Fruit fly (Drosophila melanogaster): Measurements from ENCODE around the gene mura.

Gene mura

dm6 chr3R:9492100-9492499 is 59.5 kb downstream of the mura start:
- no peak for TF ChIP-seq CG8478 (optimal IDR thresholded peaks at IDR 0.05)
- TF ChIP-seq psq (optimal IDR thresholded peaks at IDR 0.05), result no peak
- TF ChIP-seq usp (GFP tag; optimal IDR thresholded peaks at IDR 0.05), result no peak
- TF ChIP-seq pan (optimal IDR thresholded peaks at IDR 0.05), result no peak
- no peak for TF ChIP-seq Dll (optimal IDR thresholded peaks at IDR 0.05)
- TF ChIP-seq EcR (GFP tag; optimal IDR thresholded peaks at IDR 0.05), result no peak

dm6 chr3R:9491065-9491567 is 60.5 kb downstream of the mura start:
- TF ChIP-seq EcR (GFP tag; optimal IDR thresholded peaks at IDR 0.05), result no peak
- no peak for TF ChIP-seq usp (GFP tag; optimal IDR thresholded peaks at IDR 0.05)

- TF ChIP-seq Dll (optimal IDR thresholded peaks at IDR 0.05) (no peak), pan (optimal IDR thresholded peaks at IDR 0.05) (no peak), usp (GFP tag; optimal IDR thresholded peaks at IDR 0.05) (no peak), EcR (GFP tag; optimal IDR thresholded peaks at IDR 0.05) (no peak), psq (optimal IDR thresholded peaks at IDR 0.05) (no peak), CG8478 (optimal IDR thresholded peaks at IDR 0.05) (no peak)
Measured at dm6 chr3R:9488493-9488892, 63.1 kb downstream of the mura start.

dm6 chr3R:9487961-9488360 is 63.6 kb downstream of the mura start:
- TF ChIP-seq EcR (GFP tag; optimal IDR thresholded peaks at IDR 0.05), result no peak
- TF ChIP-seq psq (optimal IDR thresholded peaks at IDR 0.05), result no peak
- TF ChIP-seq CG8478 (optimal IDR thresholded peaks at IDR 0.05), result no peak
- no peak for TF ChIP-seq Dll (optimal IDR thresholded peaks at IDR 0.05)

- TF ChIP-seq Dll (optimal IDR thresholded peaks at IDR 0.05), result no peak
- no peak for TF ChIP-seq EcR (GFP tag; optimal IDR thresholded peaks at IDR 0.05)
- TF ChIP-seq psq (optimal IDR thresholded peaks at IDR 0.05), result no peak
Measured at dm6 chr3R:9487561-9487960, 64.0 kb downstream of the mura start.
